Fruit fly (Drosophila melanogaster) whole organism, embryonic: Measurements from ENCODE around the gene bsk.

Experiments used
- BEAF-32 ChIP-seq: fragments of 200-800 bp; sonication (Bioruptor generic); optimal IDR thresholded peaks from 3 replicates; lab custom pipeline; 2017; ENCODE audit warnings: missing biosample characterization, missing genetic modification characterization, mild to moderate bottlenecking, moderate library complexity, missing genetic modification reagents
- Bteb2 ChIP-seq: fragments of 200-800 bp; sonication (Bioruptor generic); optimal IDR thresholded peaks from 2 replicates; lab custom pipeline; 2016; ENCODE audit warnings: missing biosample characterization, missing genetic modification characterization
- CG10654 ChIP-seq: fragments of 200-800 bp; sonication (Bioruptor generic); optimal IDR thresholded peaks from 2 replicates; lab custom pipeline; 2016; ENCODE audit warnings: missing biosample characterization, missing genetic modification characterization
- CG10959 ChIP-seq: fragments of 200-800 bp; sonication (Bioruptor generic); IDR thresholded peaks from 2 replicates; pipeline ENCODE4 v1.3.6; 2022; ENCODE audit warnings: missing biosample characterization, missing genetic modification characterization
- CG11504 ChIP-seq: fragments of 200-800 bp; sonication (Bioruptor generic); optimal IDR thresholded peaks from 3 replicates; lab custom pipeline; 2019; ENCODE audit warnings: missing biosample characterization, mild to moderate bottlenecking, missing genetic modification characterization, moderate library complexity
- CG12391 ChIP-seq: fragments of 200-800 bp; sonication (Bioruptor generic); optimal IDR thresholded peaks from 3 replicates; lab custom pipeline; 2018; ENCODE audit warnings: missing biosample characterization, mild to moderate bottlenecking, missing genetic modification characterization, moderate library complexity
- CG13287 ChIP-seq: fragments of 200-800 bp; sonication (Bioruptor generic); IDR thresholded peaks from 2 replicates; pipeline ENCODE4 v1.3.6; 2022; ENCODE audit warnings: missing biosample characterization, missing genetic modification characterization; ENCODE audit not compliant: partially characterized antibody
- CG15601 ChIP-seq: fragments of 200-800 bp; sonication (Bioruptor generic); optimal IDR thresholded peaks from 3 replicates; lab custom pipeline; 2019; ENCODE audit warnings: missing biosample characterization, mild to moderate bottlenecking, missing genetic modification characterization, moderate library complexity
- CG1603 ChIP-seq: fragments of 200-800 bp; sonication (Bioruptor generic); optimal IDR thresholded peaks from 2 replicates; lab custom pipeline; 2019; ENCODE audit warnings: missing biosample characterization, mild to moderate bottlenecking, missing genetic modification characterization, moderate library complexity
- CG17385 ChIP-seq: fragments of 200-800 bp; sonication (Bioruptor generic); optimal IDR thresholded peaks from 3 replicates; lab custom pipeline; 2018; ENCODE audit warnings: missing biosample characterization, mild to moderate bottlenecking, missing genetic modification characterization
- CG2678 ChIP-seq: fragments of 200-800 bp; sonication (Bioruptor generic); optimal IDR thresholded peaks from 3 replicates; lab custom pipeline; 2019; ENCODE audit warnings: missing biosample characterization, mild to moderate bottlenecking, missing genetic modification characterization, moderate library complexity
- CG2889 ChIP-seq: fragments of 200-800 bp; sonication (Bioruptor generic); IDR thresholded peaks from 3 replicates; pipeline ENCODE4 v1.3.6; 2022; ENCODE audit warnings: missing biosample characterization, missing genetic modification characterization
- CG42726 ChIP-seq: fragments of 200-800 bp; sonication (Bioruptor generic); IDR thresholded peaks from 2 replicates; pipeline ENCODE4 v1.3.6; 2022; ENCODE audit warnings: missing biosample characterization, missing genetic modification characterization; ENCODE audit not compliant: partially characterized antibody
- CG43689 ChIP-seq: fragments of 200-800 bp; sonication (Bioruptor generic); IDR thresholded peaks from 2 replicates; pipeline ENCODE4 v1.3.6; 2022; ENCODE audit warnings: missing biosample characterization, missing genetic modification characterization
- CG4820 ChIP-seq: fragments of 200-800 bp; sonication (Bioruptor generic); optimal IDR thresholded peaks from 3 replicates; lab custom pipeline; 2016; ENCODE audit warnings: missing biosample characterization, missing genetic modification characterization
- CG6654 ChIP-seq: fragments of 200-800 bp; sonication (Bioruptor generic); optimal IDR thresholded peaks from 2 replicates; lab custom pipeline; 2017; ENCODE audit warnings: missing biosample characterization, mild to moderate bottlenecking, missing genetic modification characterization
- CG6791 ChIP-seq: fragments of 200-800 bp; sonication (Bioruptor generic); IDR thresholded peaks from 3 replicates; pipeline ENCODE4 v1.3.6; 2022; ENCODE audit warnings: missing biosample characterization, missing genetic modification characterization; ENCODE audit not compliant: partially characterized antibody
- CG7839 ChIP-seq: fragments of 200-800 bp; sonication (Bioruptor generic); optimal IDR thresholded peaks from 3 replicates; lab custom pipeline; 2018; ENCODE audit warnings: missing biosample characterization, mild to moderate bottlenecking, missing genetic modification characterization, moderate library complexity
- Dek ChIP-seq: fragments of 200-800 bp; sonication (Bioruptor generic); optimal IDR thresholded peaks from 3 replicates; lab custom pipeline; 2019; ENCODE audit warnings: missing biosample characterization, mild to moderate bottlenecking, missing genetic modification characterization, moderate library complexity
- Fer2 ChIP-seq: fragments of 200-800 bp; sonication (Bioruptor generic); optimal IDR thresholded peaks from 2 replicates; lab custom pipeline; 2018; ENCODE audit warnings: missing biosample characterization, mild to moderate bottlenecking, missing genetic modification characterization, moderate library complexity
- Gsc ChIP-seq: fragments of 200-800 bp; sonication (Bioruptor generic); IDR thresholded peaks from 2 replicates; pipeline ENCODE4 v1.3.6; 2022; ENCODE audit warnings: missing biosample characterization, missing genetic modification characterization
- Nf-YC ChIP-seq: fragments of 200-800 bp; optimal IDR thresholded peaks from 3 replicates; lab custom pipeline; 2019; ENCODE audit warnings: missing biosample characterization, mild to moderate bottlenecking, missing genetic modification characterization, moderate library complexity
- Optix ChIP-seq: fragments of 200-800 bp; sonication (Bioruptor generic); IDR thresholded peaks from 3 replicates; pipeline ENCODE4 v1.3.6; 2022; ENCODE audit warnings: missing biosample characterization, missing genetic modification characterization
- Rx ChIP-seq: fragments of 200-800 bp; sonication (Bioruptor generic); IDR thresholded peaks from 2 replicates; pipeline ENCODE4 v1.3.6; 2022; ENCODE audit warnings: missing biosample characterization, missing genetic modification characterization
- Side ChIP-seq: fragments of 200-800 bp; sonication (Bioruptor generic); optimal IDR thresholded peaks from 2 replicates; lab custom pipeline; 2016; ENCODE audit warnings: missing biosample characterization, missing genetic modification characterization
- Stat92E ChIP-seq, 3 experiments: fragments of >200 bp in 2 of 3; fragments of 200-800 bp in 1 of 3; sonication (Bioruptor generic) in 1 of 3; optimal IDR thresholded peaks; 2 replicates each; lab custom pipeline; 2017 to 2019; ENCODE audit warnings: missing biosample characterization in 3 of 3, missing genetic modification characterization in 3 of 3, mild to moderate bottlenecking in 1 of 3, moderate library complexity in 1 of 3
- Tbp ChIP-seq: fragments of >200 bp; optimal IDR thresholded peaks from 2 replicates; lab custom pipeline; 2018; ENCODE audit warnings: missing biosample characterization, missing genetic modification characterization
- Usf ChIP-seq: fragments of 200-800 bp; sonication (Bioruptor generic); optimal IDR thresholded peaks from 2 replicates; lab custom pipeline; 2017; ENCODE audit warnings: missing genotype, missing biosample characterization, missing genetic modification characterization
- Xrp1 ChIP-seq: fragments of 200-800 bp; sonication (Bioruptor generic); IDR thresholded peaks from 2 replicates; pipeline ENCODE4 v1.3.6; 2022; ENCODE audit warnings: missing biosample characterization, missing genetic modification characterization
- aop ChIP-seq: fragments of 200-800 bp; sonication (Bioruptor generic); IDR thresholded peaks from 2 replicates; pipeline ENCODE4 v1.3.6; 2022; ENCODE audit warnings: missing biosample characterization, missing genetic modification characterization
- ash1 ChIP-seq: fragments of 200-800 bp; sonication (Bioruptor generic); optimal IDR thresholded peaks from 2 replicates; lab custom pipeline; 2018; ENCODE audit warnings: missing biosample characterization, mild to moderate bottlenecking, missing genetic modification characterization
- bbx ChIP-seq: fragments of 200-800 bp; sonication (Bioruptor generic); IDR thresholded peaks from 2 replicates; pipeline ENCODE4 v1.3.6; 2022; ENCODE audit warnings: missing biosample characterization, missing genetic modification characterization; ENCODE audit not compliant: partially characterized antibody
- bsh ChIP-seq, 2 experiments: fragments of 200-800 bp; sonication (Bioruptor generic); optimal IDR thresholded peaks; 2 replicates each; lab custom pipeline; 2017 to 2018; ENCODE audit warnings: mild to moderate bottlenecking in 2 of 2, missing biosample characterization in 2 of 2, missing genetic modification characterization in 2 of 2, moderate library complexity in 1 of 2
- btn ChIP-seq: fragments of 200-800 bp; sonication (Bioruptor generic); optimal IDR thresholded peaks from 2 replicates; lab custom pipeline; 2016; ENCODE audit warnings: missing biosample characterization, missing genetic modification characterization
- emc ChIP-seq: fragments of 200-800 bp; sonication (Bioruptor generic); optimal IDR thresholded peaks from 2 replicates; lab custom pipeline; 2016; ENCODE audit warnings: missing biosample characterization, missing genetic modification characterization
- gem ChIP-seq: fragments of 200-800 bp; sonication (Bioruptor generic); optimal IDR thresholded peaks from 2 replicates; lab custom pipeline; 2019; ENCODE audit warnings: missing biosample characterization, mild to moderate bottlenecking, missing genetic modification characterization, moderate library complexity
- inv ChIP-seq: fragments of 200-800 bp; sonication (Bioruptor generic); IDR thresholded peaks from 2 replicates; pipeline ENCODE4 v1.3.6; 2022; ENCODE audit warnings: missing biosample characterization, missing genetic modification characterization; ENCODE audit not compliant: partially characterized antibody
- kni ChIP-seq: fragments of 200-800 bp; sonication (Bioruptor generic); optimal IDR thresholded peaks from 3 replicates; lab custom pipeline; 2017; ENCODE audit warnings: mild to moderate bottlenecking, missing biosample characterization, missing genetic modification reagents, missing genetic modification characterization
- lmd ChIP-seq: fragments of 200-800 bp; sonication (Bioruptor generic); IDR thresholded peaks from 2 replicates; pipeline ENCODE4 v1.3.6; 2022; ENCODE audit warnings: missing biosample characterization, missing genetic modification characterization
- nom ChIP-seq: fragments of 200-800 bp; sonication (Bioruptor generic); optimal IDR thresholded peaks from 2 replicates; lab custom pipeline; 2017; ENCODE audit warnings: missing biosample characterization, missing genetic modification characterization, mild to moderate bottlenecking, moderate library complexity, missing genetic modification reagents
- otp ChIP-seq: fragments of 200-800 bp; sonication (Bioruptor generic); IDR thresholded peaks from 3 replicates; pipeline ENCODE4, ENCODE4 v1.3.6; 2022; ENCODE audit warnings: missing biosample characterization, missing genetic modification characterization
- pum ChIP-seq: fragments of 200-800 bp; sonication (Bioruptor generic); optimal IDR thresholded peaks from 2 replicates; lab custom pipeline; 2016; ENCODE audit warnings: missing biosample characterization, missing genetic modification characterization
- row ChIP-seq: fragments of 200-800 bp; sonication (Bioruptor generic); IDR thresholded peaks from 3 replicates; pipeline ENCODE4 v1.3.6; 2022; ENCODE audit warnings: missing biosample characterization, missing genetic modification characterization
- run ChIP-seq: fragments of 200-800 bp; sonication (Bioruptor generic); optimal IDR thresholded peaks from 3 replicates; lab custom pipeline; 2018; ENCODE audit warnings: missing biosample characterization, mild to moderate bottlenecking, missing genetic modification characterization
- sisA ChIP-seq: fragments of 200-800 bp; sonication (Bioruptor generic); IDR thresholded peaks from 2 replicates; pipeline ENCODE4 v1.3.6; 2022; ENCODE audit warnings: missing biosample characterization, missing genetic modification characterization
- slou ChIP-seq: fragments of 200-800 bp; sonication (Bioruptor generic); optimal IDR thresholded peaks from 3 replicates; lab custom pipeline; 2016; ENCODE audit warnings: missing biosample characterization, missing genetic modification characterization
- sqz ChIP-seq: fragments of 200-800 bp; sonication (Bioruptor generic); optimal IDR thresholded peaks from 3 replicates; lab custom pipeline; 2018; ENCODE audit warnings: missing biosample characterization, mild to moderate bottlenecking, missing genetic modification characterization
- stc ChIP-seq: fragments of 200-800 bp; sonication (Bioruptor generic); IDR thresholded peaks from 2 replicates; pipeline ENCODE4 v1.3.6; 2022; ENCODE audit warnings: missing biosample characterization, missing genetic modification characterization
- twi ChIP-seq: fragments of 200-800 bp; optimal IDR thresholded peaks from 2 replicates; lab custom pipeline; 2019; ENCODE audit warnings: missing biosample characterization, mild to moderate bottlenecking, missing genetic modification characterization, moderate library complexity
- wek ChIP-seq: fragments of 200-800 bp; sonication (Bioruptor generic); optimal IDR thresholded peaks from 3 replicates; lab custom pipeline; 2018; ENCODE audit warnings: missing biosample characterization, mild to moderate bottlenecking, missing genetic modification characterization, moderate library complexity
- zfh1 ChIP-seq: fragments of 200-800 bp; sonication (Bioruptor generic); IDR thresholded peaks from 3 replicates; pipeline ENCODE4 v1.3.6; 2022; ENCODE audit warnings: missing biosample characterization, missing genetic modification characterization

bsk gene

dm6 chr2L:10265129-10265528, 14.8 kb upstream of the bsk start, which contains the start of gene Mob3 (continued):
- TF ChIP-seq nom (GFP tag; lab: Kevin White, UChicago) (no peak), row (GFP tag; lab: Robert Waterston, UW) (peak; percentile 42; the same call in 1 of the 3 replicates), Tbp (no peak), CG15601 (tag; lab: Kevin White, UChicago) (no peak), CG11504 (no peak), BEAF-32 (GFP tag; lab: Kevin White, UChicago) (peak; percentile 63), CG17385 (GFP tag; lab: Kevin White, UChicago) (no peak), Dek (tag; lab: Kevin White, UChicago) (no peak), twi (tag; lab: Kevin White, UChicago) (no peak), Xrp1 (GFP tag; lab: Robert Waterston, UW) (no peak), run (no peak), CG2889 (GFP tag; lab: Robert Waterston, UW) (no peak), CG4820 (GFP tag; lab: Kevin White, UChicago) (no peak), Stat92E (GFP tag; optimal IDR thresholded peaks at IDR 0.05; lab: Kevin White, UChicago) (no peak), ash1 (GFP tag; lab: Kevin White, UChicago) (no peak), zfh1 (GFP tag; lab: Robert Waterston, UW) (no peak), CG6654 (GFP tag; lab: Kevin White, UChicago) (no peak), CG10654 (GFP tag; lab: Kevin White, UChicago) (no peak), CG13287 (GFP tag; lab: Robert Waterston, UW) (peak; percentile 65), Gsc (no peak), Optix (no peak), lmd (GFP tag; lab: Robert Waterston, UW) (no peak), bbx (GFP tag; lab: Robert Waterston, UW) (peak; percentile 34; the same call in 1 of the 2 replicates), stc (GFP tag; lab: Robert Waterston, UW) (no peak), CG1603 (peak; percentile 82), CG2678 (tag; lab: Kevin White, UChicago) (no peak), CG10959 (GFP tag; lab: Robert Waterston, UW) (no peak), btn (GFP tag; lab: Kevin White, UChicago) (no peak), Nf-YC (tag; lab: Kevin White, UChicago) (no peak), aop (no peak), inv (GFP tag; lab: Robert Waterston, UW) (no peak; the same call in 1 of the 2 replicates), Fer2 (tag; lab: Kevin White, UChicago) (no peak), emc (GFP tag; lab: Kevin White, UChicago) (no peak), slou (GFP tag; lab: Kevin White, UChicago) (no peak), Rx (GFP tag; lab: Robert Waterston, UW) (no peak), Usf (GFP tag; lab: Kevin White, UChicago) (no peak), kni (no peak), otp (GFP tag; lab: Robert Waterston, UW) (no peak), Bteb2 (GFP tag; lab: Kevin White, UChicago) (no peak), CG42726 (GFP tag; lab: Robert Waterston, UW) (no peak), CG12391 (tag; lab: Kevin White, UChicago) (no peak), sisA (no peak), bsh (GFP tag; optimal IDR thresholded peaks at IDR 0.05; lab: Kevin White, UChicago) (no peak), Side (no peak), CG43689 (GFP tag; lab: Robert Waterston, UW) (no peak), CG6791 (no peak), pum (GFP tag; lab: Kevin White, UChicago) (no peak), sqz (GFP tag; lab: Kevin White, UChicago) (no peak), CG7839 (no peak), wek (GFP tag; lab: Kevin White, UChicago) (no peak), gem (tag; lab: Kevin White, UChicago) (no peak)
